Worm (Caenorhabditis elegans): ENCODE measurements around the gene C35D6.4.
A peak's percentile ranks its signal among the peaks of the same experiment; 100 is the strongest.

The C35D6.4 gene

ce11 chrIV:16323373-16323772, 27.4 kb upstream of the C35D6.4 start, which contains the start of gene srz-104:
Gene srz-104 (plus strand): TSS chrIV:16323673.
- TF ChIP-seq nhr-27 (tag; optimal IDR thresholded peaks at IDR 0.05) (no peak), hsf-1 (GFP tag; IDR thresholded peaks at IDR 0.05) (no peak), ceh-79 (tag; optimal IDR thresholded peaks at IDR 0.05) (no peak), F22D6.2 (tag; optimal IDR thresholded peaks at IDR 0.05) (no peak), C06A6.2 (GFP tag; conservative IDR thresholded peaks at IDR 0.05) (no peak), F23B12.7 (tag; optimal IDR thresholded peaks at IDR 0.05; ENCODE audit: insufficient read depth) (no peak), egl-18 (GFP tag; IDR thresholded peaks at IDR 0.05) (no peak), Y79H2A.3 (GFP tag; conservative IDR thresholded peaks at IDR 0.05) (no peak), lsl-1 (GFP tag; optimal IDR thresholded peaks at IDR 0.05) (no peak), snpc-4 (GFP tag; optimal IDR thresholded peaks at IDR 0.05) (no peak), snpc-4 (tag; optimal IDR thresholded peaks at IDR 0.05) (no peak)

- TF ChIP-seq egl-18 (GFP tag; IDR thresholded peaks at IDR 0.05) (no peak), snpc-1.1 (tag; optimal IDR thresholded peaks at IDR 0.05; ENCODE audit: insufficient read depth) (no peak), bed-1 (GFP tag; IDR thresholded peaks at IDR 0.05) (no peak), nfya-2 (GFP tag; IDR thresholded peaks at IDR 0.05) (no peak), fkh-3 (tag; optimal IDR thresholded peaks at IDR 0.05) (no peak), Y53G8AR.9 (GFP tag; conservative IDR thresholded peaks at IDR 0.05) (no peak), C06A6.2 (GFP tag; conservative IDR thresholded peaks at IDR 0.05) (no peak), ccch-3 (GFP tag; optimal IDR thresholded peaks at IDR 0.05) (no peak)
Measured at ce11 chrIV:16324589-16324988, 26.2 kb upstream of the C35D6.4 start, which contains the start of gene srz-105. Gene srz-105 (plus strand): TSS chrIV:16324889.

- no peak for TF ChIP-seq unc-62 (GFP tag; optimal IDR thresholded peaks at IDR 0.05)
- TF ChIP-seq tbx-9 (tag; optimal IDR thresholded peaks at IDR 0.05; ENCODE audit: borderline replicate concordance): no peak
- TF ChIP-seq lsy-27 (tag; optimal IDR thresholded peaks at IDR 0.05; ENCODE audit: borderline replicate concordance, insufficient read depth): no peak
- no peak for TF ChIP-seq nhr-80 (tag; optimal IDR thresholded peaks at IDR 0.05)
- no peak for TF ChIP-seq F49E8.2 (tag; optimal IDR thresholded peaks at IDR 0.05; ENCODE audit: insufficient read depth)
- TF ChIP-seq ets-4 (GFP tag; optimal IDR thresholded peaks at IDR 0.05): no peak
- TF ChIP-seq mel-28 (tag; optimal IDR thresholded peaks at IDR 0.05; ENCODE audit: borderline replicate concordance): no peak
- TF ChIP-seq snpc-3.4 (tag; optimal IDR thresholded peaks at IDR 0.05): no peak
- no peak for TF ChIP-seq madf-10 (tag; optimal IDR thresholded peaks at IDR 0.05)
- no peak for TF ChIP-seq tlf-1 (GFP tag; optimal IDR thresholded peaks at IDR 0.05)
Measured at ce11 chrIV:16328519-16328918, 22.3 kb upstream of the C35D6.4 start, which contains the start of gene K03D3.2. Gene K03D3.2 (minus strand): TSS chrIV:16328619.

- no peak for TF ChIP-seq hmg-20 (GFP tag; IDR thresholded peaks at IDR 0.05)
- TF ChIP-seq cebp-2 (GFP tag; IDR thresholded peaks at IDR 0.05): 0 out of 2 replicates have a peak, but pooled peaks have one; percentile 14
Measured at ce11 chrIV:16329159-16329558, 21.6 kb upstream of the C35D6.4 start, which contains the start of gene srz-74. Gene srz-74 (plus strand): TSS chrIV:16329459.

- 0 out of 2 replicates have a peak, but pooled peaks have one; percentile 19 for TF ChIP-seq attf-6 (GFP tag; IDR thresholded peaks at IDR 0.05)
- 0 out of 2 replicates have a peak, but pooled peaks have one; percentile 50 for TF ChIP-seq ztf-28 (GFP tag; IDR thresholded peaks at IDR 0.05)
- TF ChIP-seq B0035.1 (tag; optimal IDR thresholded peaks at IDR 0.05): no peak
- no peak for TF ChIP-seq snpc-4 (GFP tag; optimal IDR thresholded peaks at IDR 0.05)
- TF ChIP-seq snpc-4 (tag; optimal IDR thresholded peaks at IDR 0.05): peak in 1 of 4 experiments; percentile 70
Measured at ce11 chrIV:16330508-16330907, 20.3 kb upstream of the C35D6.4 start.

Measured in whole organism, young adult.